Worm (Caenorhabditis elegans): Measurements from ENCODE around the gene T02D1.4.
A peak's percentile ranks its signal among the peaks of the same experiment; 100 is the strongest.

Gene T02D1.4

DNA sequence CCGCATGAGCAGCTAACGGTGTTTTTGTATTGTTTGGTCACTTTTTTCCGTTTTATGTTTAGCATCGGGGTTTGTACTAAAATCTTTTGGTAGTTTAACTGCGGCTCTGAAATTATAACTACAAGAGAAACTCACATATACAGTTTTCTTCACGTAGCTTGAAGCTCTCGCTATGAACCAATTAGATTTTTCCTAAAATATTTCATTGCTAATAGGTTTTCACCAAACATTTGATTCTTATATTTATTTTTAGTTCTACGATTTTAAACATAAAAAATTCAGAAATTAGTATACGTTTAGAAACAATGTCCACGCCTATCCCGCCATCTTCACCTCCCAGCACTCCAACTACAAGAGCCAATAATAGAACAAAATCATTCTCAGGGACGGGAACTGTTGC lies 27.9 kb downstream of the T02D1.4 start, which contains the start of gene C06A12.3:
TSS of gene C06A12.3 (plus strand) at position 301 of the 400 bp plus-strand sequence.
- no peak for TF ChIP-seq F57C9.4 (tag; optimal IDR thresholded peaks at IDR 0.05)
- TF ChIP-seq nhr-80 (tag; optimal IDR thresholded peaks at IDR 0.05): no peak
- TF ChIP-seq nhr-90 (tag; optimal IDR thresholded peaks at IDR 0.05): no peak
- TF ChIP-seq F55B11.4 (tag; optimal IDR thresholded peaks at IDR 0.05; ENCODE audit: borderline replicate concordance, insufficient read depth): no peak
- TF ChIP-seq aptf-2 (GFP tag; conservative IDR thresholded peaks at IDR 0.05): no peak
- TF ChIP-seq ceh-40 (GFP tag; IDR thresholded peaks at IDR 0.05): no peak
- no peak for TF ChIP-seq K11D2.4 (GFP tag; IDR thresholded peaks at IDR 0.05)
- no peak for TF ChIP-seq Y53G8AR.9 (GFP tag; conservative IDR thresholded peaks at IDR 0.05)
- TF ChIP-seq lin-40 (tag; optimal IDR thresholded peaks at IDR 0.05): no peak
- TF ChIP-seq xnd-1 (tag; optimal IDR thresholded peaks at IDR 0.05): no peak
- TF ChIP-seq dox-1 (GFP tag; IDR thresholded peaks at IDR 0.05): no peak
- TF ChIP-seq atf-7 (tag; optimal IDR thresholded peaks at IDR 0.05): no peak
- TF ChIP-seq dpff-1 (tag; optimal IDR thresholded peaks at IDR 0.05): no peak
- TF ChIP-seq repo-1 (tag; optimal IDR thresholded peaks at IDR 0.05): no peak
- no peak for TF ChIP-seq F23B12.7 (tag; optimal IDR thresholded peaks at IDR 0.05; ENCODE audit: insufficient read depth)
- no peak for TF ChIP-seq B0261.1 (tag; optimal IDR thresholded peaks at IDR 0.05)
- no peak for TF ChIP-seq cebp-1 (GFP tag; IDR thresholded peaks at IDR 0.05)
- TF ChIP-seq cebp-1 (tag; optimal IDR thresholded peaks at IDR 0.05): no peak
- TF ChIP-seq efl-1 (GFP tag; optimal IDR thresholded peaks at IDR 0.05): no peak
- TF ChIP-seq ceh-58 (GFP tag; IDR thresholded peaks at IDR 0.05): no peak
- no peak for TF ChIP-seq sptf-2 (GFP tag; optimal IDR thresholded peaks at IDR 0.05)

DNA sequence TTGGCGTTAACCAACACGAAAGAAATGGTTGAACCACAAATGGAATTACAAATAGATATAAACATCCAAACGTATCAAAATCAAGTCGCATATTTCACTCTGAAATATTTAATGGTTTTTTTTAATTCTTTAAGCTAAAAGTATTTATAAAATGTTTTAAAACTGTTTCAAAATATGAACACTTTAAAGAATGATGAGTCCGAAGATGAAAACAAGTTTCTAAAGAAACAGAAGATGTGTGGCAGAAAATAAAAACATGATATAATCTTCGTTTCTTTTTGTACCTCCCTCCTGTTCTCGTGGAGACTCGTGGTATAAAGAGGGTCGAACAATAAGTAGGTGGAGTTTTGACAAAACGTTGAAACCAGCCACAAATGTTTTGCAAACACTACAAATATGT lies 31.7 kb downstream of the T02D1.4 start, which contains the start of gene lact-6:
TSS of gene lact-6 (minus strand) at position 101 of the 400 bp plus-strand sequence.
- no peak for TF ChIP-seq Y67H2A.10 (GFP tag; conservative IDR thresholded peaks at IDR 0.05)
- TF ChIP-seq F10E7.11 (tag; optimal IDR thresholded peaks at IDR 0.05): no peak
- no peak for TF ChIP-seq ceh-91 (GFP tag; IDR thresholded peaks at IDR 0.05)
- TF ChIP-seq ccch-3 (GFP tag; optimal IDR thresholded peaks at IDR 0.05): no peak
- TF ChIP-seq lin-26 (GFP tag; IDR thresholded peaks at IDR 0.05): no peak
- TF ChIP-seq rpc-1 (optimal IDR thresholded peaks at IDR 0.05): no peak
- no peak for TF ChIP-seq rpc-1 (tag; optimal IDR thresholded peaks at IDR 0.05)
- no peak for TF ChIP-seq akir-1 (GFP tag; optimal IDR thresholded peaks at IDR 0.05)
- TF ChIP-seq dox-1 (GFP tag; IDR thresholded peaks at IDR 0.05): no peak

DNA sequence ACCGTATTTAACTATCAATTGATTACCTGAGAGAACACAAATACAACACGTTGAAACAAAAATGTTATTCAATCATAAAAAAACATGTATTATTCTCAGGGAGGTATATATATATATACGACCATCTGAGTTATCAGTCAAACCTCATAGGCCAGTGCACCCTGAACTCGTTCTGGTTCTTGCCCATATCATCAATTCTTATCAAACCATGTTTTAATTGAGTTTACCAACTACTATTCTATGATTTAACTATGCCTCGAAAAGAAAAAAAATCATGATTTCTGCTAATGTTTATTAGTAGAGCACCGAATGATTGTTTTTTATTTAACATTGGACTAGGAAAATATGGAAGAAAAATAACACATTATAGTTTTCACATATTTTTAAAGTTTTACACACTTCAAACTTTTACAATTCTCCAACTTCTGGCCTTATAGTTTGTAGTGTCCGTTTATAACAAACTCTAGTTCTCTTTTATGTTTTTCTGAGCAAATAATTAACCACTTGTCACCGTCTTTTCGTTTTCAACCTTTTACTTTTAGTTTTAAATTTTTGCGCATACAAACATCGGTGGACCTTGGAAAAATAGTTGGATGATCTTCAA lies 32.8 kb downstream of the T02D1.4 start:
- TF ChIP-seq D2030.7 (GFP tag; IDR thresholded peaks at IDR 0.05) (no peak), ceh-27 (GFP tag; optimal IDR thresholded peaks at IDR 0.05) (no peak), nhr-80 (tag; optimal IDR thresholded peaks at IDR 0.05) (peak; percentile 56), zim-3 (tag; optimal IDR thresholded peaks at IDR 0.05) (no peak), madf-6 (GFP tag; IDR thresholded peaks at IDR 0.05) (no peak), rpc-1 (optimal IDR thresholded peaks at IDR 0.05) (no peak), rpc-1 (tag; optimal IDR thresholded peaks at IDR 0.05) (no peak)

DNA sequence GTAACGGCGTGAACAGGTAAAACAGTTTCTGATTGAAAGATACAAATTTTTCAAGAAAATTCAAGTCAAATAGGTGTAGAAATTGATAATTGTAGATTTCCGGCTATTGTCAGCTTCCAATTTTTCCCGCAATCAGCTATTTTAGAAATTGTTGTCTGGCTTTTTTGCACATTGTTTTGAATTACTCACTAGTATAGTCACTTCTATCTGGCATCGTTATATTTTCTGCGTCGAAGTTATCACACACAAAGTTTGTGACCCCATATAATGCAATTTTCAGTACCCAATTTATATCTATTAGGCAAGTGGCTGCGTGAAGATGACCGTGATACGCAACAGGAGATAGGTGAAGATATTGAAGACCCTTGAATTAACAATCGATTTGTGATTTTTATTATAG lies 35.7 kb downstream of the T02D1.4 start:
- no peak for TF ChIP-seq pha-4 (tag; optimal IDR thresholded peaks at IDR 0.05)
- no peak for TF ChIP-seq let-526 (GFP tag; IDR thresholded peaks at IDR 0.05)
- TF ChIP-seq mcd-1 (GFP tag; IDR thresholded peaks at IDR 0.05): no peak
- TF ChIP-seq ztf-28 (GFP tag; IDR thresholded peaks at IDR 0.05): no peak
